Fruit fly (Drosophila melanogaster) S2 (cell line): ENCODE measurements around the gene CG12069.

Source experiments
- CG8478 ChIP-seq: fragments of >200 bp; optimal IDR thresholded peaks from 2 replicates; lab custom pipeline; 2018
- CTCF ChIP-seq, 2 experiments: fragments of >200 bp; optimal IDR thresholded peaks; 2 replicates each; lab custom pipeline; 2018

Gene CG12069

DNA sequence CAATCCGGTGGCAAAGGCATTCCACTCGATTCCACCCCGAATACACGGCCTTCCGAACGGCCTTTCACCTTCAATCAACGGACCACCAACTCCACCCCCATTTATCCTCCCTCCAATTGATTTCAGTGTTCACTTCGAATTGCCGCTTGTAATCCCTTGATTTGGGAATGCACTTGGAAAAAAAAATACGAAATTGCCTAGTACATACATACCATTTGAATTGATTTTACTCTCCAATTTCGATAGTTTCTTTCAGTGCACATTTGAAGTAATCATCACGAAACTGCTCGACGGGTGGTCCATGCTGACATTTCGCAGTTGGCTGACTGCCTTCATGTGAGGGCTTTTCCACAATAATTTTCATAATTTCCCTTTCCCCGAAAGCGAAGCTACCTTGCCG is 3.9 kb upstream of the CG12069 start:
- TF ChIP-seq CTCF (optimal IDR thresholded peaks at IDR 0.05; lab: Kevin White, UChicago), result no peak
- TF ChIP-seq CG8478, result no peak

DNA sequence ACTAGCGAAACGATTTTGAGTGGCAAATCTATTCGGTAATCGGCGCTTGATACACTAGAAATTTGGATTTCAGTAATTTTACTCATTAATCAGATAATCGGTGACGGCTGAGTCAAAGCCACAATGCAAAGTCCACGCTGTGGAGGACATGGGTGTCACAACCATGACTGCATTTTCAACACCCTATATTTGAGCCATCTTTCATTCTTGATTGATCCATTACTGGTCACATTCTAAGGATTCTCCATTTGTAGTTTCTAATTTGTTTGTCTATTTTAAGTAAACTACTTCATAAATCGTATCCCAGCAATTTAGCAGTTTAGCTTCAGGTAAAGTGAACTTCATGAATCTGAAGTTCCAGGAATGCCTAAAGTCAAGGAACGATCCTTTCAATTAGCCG is 1.7 kb upstream of the CG12069 start, which contains the start of gene Pka-C2:
Pka-C2 (minus strand) TSS at position 101 of the 400 bp plus-strand sequence.
- TF ChIP-seq CTCF (optimal IDR thresholded peaks at IDR 0.05; lab: Kevin White, UChicago), result no peak
- no peak for TF ChIP-seq CG8478

dm6 chr3R:30690251-30690650 is 5.0 kb downstream of the CG12069 start, which contains the start of gene Spn100A:
Gene Spn100A (plus strand): TSS chr3R:30690642.
- TF ChIP-seq CTCF (optimal IDR thresholded peaks at IDR 0.05; lab: Kevin White, UChicago), result no peak
- TF ChIP-seq CG8478, result no peak

DNA sequence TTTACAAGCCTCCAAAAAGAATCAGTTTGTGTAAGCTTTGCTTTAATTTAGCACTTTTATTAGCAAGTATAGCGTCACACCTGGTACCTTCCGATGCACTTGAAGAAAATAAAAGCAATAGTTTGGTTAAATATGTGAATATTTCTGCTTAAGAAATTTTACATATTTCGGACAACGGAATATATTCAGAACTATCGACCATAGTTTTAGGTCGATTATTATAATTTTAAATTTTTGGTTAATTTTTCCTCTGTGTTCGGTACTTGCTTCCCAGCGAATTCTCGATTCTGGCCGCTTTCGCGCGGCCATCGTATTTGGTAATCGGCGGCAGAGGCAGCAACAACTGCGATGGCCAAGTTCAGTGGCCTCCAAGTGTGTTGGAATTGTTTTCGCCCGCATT is 5.6 kb downstream of the CG12069 start:
- TF ChIP-seq CTCF (optimal IDR thresholded peaks at IDR 0.05; lab: Kevin White, UChicago), result no peak
- no peak for TF ChIP-seq CG8478

DNA sequence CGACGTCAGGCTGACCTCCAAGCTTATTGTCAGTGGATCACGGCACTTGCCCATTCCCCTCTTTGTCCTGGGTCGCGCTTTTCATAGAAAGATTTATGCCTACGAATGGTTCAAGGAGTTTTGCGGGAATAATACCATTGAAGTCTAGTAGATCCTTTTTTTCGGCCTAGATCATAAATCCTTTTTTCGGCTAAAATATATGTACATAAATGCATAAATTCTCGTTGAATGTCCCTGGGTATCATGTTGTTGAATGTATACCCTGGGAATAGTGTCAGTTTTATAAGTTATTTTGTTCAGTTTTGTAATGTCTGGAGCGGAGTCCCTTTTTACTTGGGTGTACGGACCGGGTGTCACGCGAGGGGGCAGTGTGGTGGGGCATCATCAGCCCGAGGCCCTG is 45.6 kb downstream of the CG12069 start, which contains the start of gene CG34433:
CG34433 (plus strand) TSS at position 301 of the 400 bp plus-strand sequence.
- TF ChIP-seq CTCF (optimal IDR thresholded peaks at IDR 0.05; lab: Kevin White, UChicago) (no peak), CG8478 (no peak)

DNA sequence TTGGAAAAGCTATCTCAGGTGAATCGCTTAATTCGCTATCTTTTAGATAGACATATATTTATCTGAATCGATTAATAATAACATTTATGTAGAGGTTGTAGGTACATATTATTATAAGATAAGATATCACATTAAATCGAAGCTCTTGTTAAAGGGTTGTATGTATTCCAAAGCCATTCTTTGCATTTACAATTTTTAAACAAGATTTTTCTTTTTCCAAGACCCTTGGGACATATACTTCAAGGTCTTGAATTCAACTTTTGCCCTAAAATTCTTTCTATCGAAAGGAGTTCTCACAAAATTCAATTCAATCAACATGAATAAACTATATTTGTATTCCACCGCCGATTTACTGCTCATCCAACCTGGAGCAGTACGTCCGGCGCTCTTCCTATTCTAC is 46.4 kb downstream of the CG12069 start, which contains the start of gene CG34432:
CG34432 (plus strand) TSS at position 301 of the 400 bp plus-strand sequence.
- no peak for TF ChIP-seq CTCF (optimal IDR thresholded peaks at IDR 0.05; lab: Kevin White, UChicago)
- TF ChIP-seq CG8478, result no peak

dm6 chr3R:30648451-30648850 is 46.8 kb downstream of the CG12069 start, which contains the start of gene PH4alphaPV:
Gene PH4alphaPV (minus strand): TSS chr3R:30648551.
- no peak for TF ChIP-seq CTCF (optimal IDR thresholded peaks at IDR 0.05; lab: Kevin White, UChicago)
- no peak for TF ChIP-seq CG8478

DNA sequence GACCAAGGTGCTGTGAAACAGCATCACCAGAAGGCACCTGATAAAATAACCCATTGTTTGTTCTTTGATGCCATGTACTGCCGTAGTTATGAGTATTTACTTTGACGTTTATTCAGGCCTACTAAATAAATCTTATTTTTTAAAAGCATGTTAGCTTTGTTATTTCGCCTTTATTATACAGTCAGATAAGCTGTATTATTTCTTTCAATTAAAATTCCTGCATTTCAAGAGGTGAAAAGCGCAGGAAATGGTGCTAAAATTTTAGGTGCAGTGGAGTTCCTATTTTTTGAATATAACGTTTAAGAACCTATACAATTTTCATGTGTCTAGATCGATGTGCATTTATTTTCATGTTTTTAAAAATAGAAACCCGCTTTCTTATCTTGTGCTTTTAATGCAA is 49.5 kb downstream of the CG12069 start, which contains the start of gene CG31013:
CG31013 (minus strand) TSS at position 101 of the 400 bp plus-strand sequence.
- TF ChIP-seq CG8478 (no peak), CTCF (optimal IDR thresholded peaks at IDR 0.05; lab: Kevin White, UChicago) (no peak)
